Worm (Caenorhabditis elegans) whole organism, L4 larva: ENCODE measurements around the gene C06C6.7.

ENCODE experiments used
- F26F4.8 ChIP-seq: fragments of 200-800 bp; sonication (Bioruptor generic); conservative IDR thresholded peaks from 2 replicates; pipeline ENCODE4 v1.3.6; 2022; ENCODE audit warnings: missing genetic modification characterization, missing compliant biosample characterization
- Y75B8A.6 ChIP-seq: fragments of 200-800 bp; sonication (Bioruptor generic); IDR thresholded peaks from 2 replicates; pipeline ENCODE4 v1.3.6; 2022; ENCODE audit warnings: missing genetic modification reagents, missing genetic modification characterization, missing compliant biosample characterization
- ZK337.2 ChIP-seq: fragments of 200-800 bp; sonication (Bioruptor generic); IDR thresholded peaks from 2 replicates; pipeline ENCODE4 v1.3.6; 2022; ENCODE audit warnings: missing genetic modification reagents, missing genetic modification characterization, missing compliant biosample characterization
- aha-1 ChIP-seq: fragments of 150-350 bp; peaks from one replicate; lab custom pipeline; 2014; ENCODE audit warnings: missing biosample characterization, missing genetic modification characterization
- aly-2 ChIP-seq: sonication (generic microtip); optimal IDR thresholded peaks from 2 replicates; lab custom pipeline; 2018; ENCODE audit warnings: missing biosample characterization, missing genetic modification characterization
- ceh-32 ChIP-seq: sonication (generic microtip); optimal IDR thresholded peaks from 2 replicates; lab custom pipeline; 2016; ENCODE audit warnings: mild to moderate bottlenecking, missing genetic modification characterization, missing compliant biosample characterization; ENCODE audit not compliant: poor library complexity
- ceh-82 ChIP-seq: sonication (generic microtip); optimal IDR thresholded peaks from 2 replicates; lab custom pipeline; 2017; ENCODE audit warnings: missing biosample characterization, missing genetic modification characterization
- cey-2 ChIP-seq: sonication (generic microtip); optimal IDR thresholded peaks from 3 replicates; lab custom pipeline; 2017; ENCODE audit warnings: missing genetic modification characterization, mild to moderate bottlenecking, missing compliant biosample characterization, antibody characterized with exemption, borderline replicate concordance; ENCODE audit not compliant: insufficient read depth
- daf-8 ChIP-seq: fragments of 200-800 bp; sonication (Bioruptor generic); IDR thresholded peaks from 2 replicates; pipeline ENCODE4 v1.3.6; 2022; ENCODE audit warnings: missing genetic modification characterization, missing compliant biosample characterization
- duxl-1 ChIP-seq: sonication (generic microtip); optimal IDR thresholded peaks from 2 replicates; lab custom pipeline; 2016; ENCODE audit warnings: mild to moderate bottlenecking, missing genetic modification characterization, moderate library complexity, missing compliant biosample characterization; ENCODE audit not compliant: poor library complexity
- fos-1 ChIP-seq: fragments of 150-350 bp; optimal IDR thresholded peaks from 2 replicates; lab custom pipeline; 2014; ENCODE audit warnings: missing biosample characterization, missing genetic modification characterization
- lin-13 ChIP-seq: fragments of 150-350 bp; optimal IDR thresholded peaks from 2 replicates; lab custom pipeline; 2014; ENCODE audit warnings: missing biosample characterization, missing genetic modification reagents, missing genetic modification characterization
- lin-38 ChIP-seq: fragments of 200-800 bp; sonication (Bioruptor generic); IDR thresholded peaks from 2 replicates; pipeline ENCODE4 v1.3.6; 2022; ENCODE audit warnings: missing genetic modification reagents, missing genetic modification characterization, missing compliant biosample characterization
- lir-3 ChIP-seq: sonication (generic microtip); optimal IDR thresholded peaks from 2 replicates; lab custom pipeline; 2016; ENCODE audit warnings: mild to moderate bottlenecking, missing genetic modification characterization, missing compliant biosample characterization
- mdt-29 ChIP-seq: fragments of 200-800 bp; sonication (Bioruptor generic); IDR thresholded peaks from 2 replicates; pipeline ENCODE4 v1.3.6; 2022; ENCODE audit warnings: missing genetic modification reagents, missing genetic modification characterization, missing compliant biosample characterization
- nhr-102 ChIP-seq: sonication (generic microtip); optimal IDR thresholded peaks from 2 replicates; lab custom pipeline; 2016; ENCODE audit warnings: mild to moderate bottlenecking, missing genetic modification characterization, moderate library complexity, missing compliant biosample characterization
- nhr-111 ChIP-seq: fragments of 200-800 bp; sonication (Bioruptor generic); optimal IDR thresholded peaks from 2 replicates; lab custom pipeline; 2018; ENCODE audit warnings: mild to moderate bottlenecking, missing genetic modification characterization, missing compliant biosample characterization
- nhr-25 ChIP-seq: sonication (generic microtip); optimal IDR thresholded peaks from 2 replicates; lab custom pipeline; 2017; ENCODE audit warnings: missing genetic modification characterization, mild to moderate bottlenecking, missing compliant biosample characterization, antibody characterized with exemption, moderate library complexity, borderline replicate concordance; ENCODE audit not compliant: insufficient read depth
- nhr-48 ChIP-seq: sonication (generic microtip); optimal IDR thresholded peaks from 2 replicates; lab custom pipeline; 2016; ENCODE audit warnings: mild to moderate bottlenecking, missing genetic modification characterization, missing compliant biosample characterization
- nhr-6 ChIP-seq: fragments of 150-350 bp; optimal IDR thresholded peaks from 2 replicates; lab custom pipeline; 2014; ENCODE audit warnings: missing biosample characterization, missing genetic modification characterization
- nhr-76 ChIP-seq: fragments of 150-350 bp; optimal IDR thresholded peaks from 2 replicates; lab custom pipeline; 2014; ENCODE audit warnings: missing biosample characterization, missing genetic modification characterization
- nhr-77 ChIP-seq: fragments of 150-350 bp; optimal IDR thresholded peaks from 2 replicates; lab custom pipeline; 2014; ENCODE audit warnings: missing biosample characterization, missing genetic modification characterization
- rbr-2 ChIP-seq: sonication (generic microtip); optimal IDR thresholded peaks from 2 replicates; lab custom pipeline; 2016; ENCODE audit warnings: missing genotype, missing genetic modification characterization, missing compliant biosample characterization
- snpc-4 ChIP-seq: fragments of 150-350 bp; optimal IDR thresholded peaks from 2 replicates; lab custom pipeline; 2014; ENCODE audit warnings: missing biosample characterization, missing genetic modification characterization
- spr-1 ChIP-seq: sonication (generic microtip); optimal IDR thresholded peaks from 2 replicates; lab custom pipeline; 2016; ENCODE audit warnings: mild to moderate bottlenecking, missing genetic modification characterization, missing compliant biosample characterization
- unc-62 ChIP-seq, 3 experiments: fragments of 150-350 bp in 1 of 3; sonication (generic microtip); optimal IDR thresholded peaks in 2 of 3; peaks in 1 of 3; 1 replicate in 1 of 3; 2 replicates in 2 of 3; lab custom pipeline; 2014 to 2017; ENCODE audit warnings: missing biosample characterization in 3 of 3, missing genetic modification characterization in 3 of 3, missing genetic modification reagents in 3 of 3, missing genotype in 1 of 3
- zag-1 ChIP-seq: fragments of 150-350 bp; optimal IDR thresholded peaks from 2 replicates; lab custom pipeline; 2014; ENCODE audit warnings: missing biosample characterization, missing genetic modification characterization
- zfp-3 ChIP-seq: fragments of 200-800 bp; sonication (Bioruptor generic); conservative IDR thresholded peaks from 2 replicates; pipeline ENCODE4 v1.3.6; 2022; ENCODE audit warnings: missing genetic modification reagents, missing genetic modification characterization, missing compliant biosample characterization
- zip-2 ChIP-seq: fragments of 150-350 bp; optimal IDR thresholded peaks from 2 replicates; lab custom pipeline; 2014; ENCODE audit warnings: missing biosample characterization, missing genetic modification characterization
- ztf-7 ChIP-seq: fragments of 150-350 bp; optimal IDR thresholded peaks from 2 replicates; lab custom pipeline; 2014; ENCODE audit warnings: missing biosample characterization, missing genetic modification characterization

C06C6.7 gene

DNA sequence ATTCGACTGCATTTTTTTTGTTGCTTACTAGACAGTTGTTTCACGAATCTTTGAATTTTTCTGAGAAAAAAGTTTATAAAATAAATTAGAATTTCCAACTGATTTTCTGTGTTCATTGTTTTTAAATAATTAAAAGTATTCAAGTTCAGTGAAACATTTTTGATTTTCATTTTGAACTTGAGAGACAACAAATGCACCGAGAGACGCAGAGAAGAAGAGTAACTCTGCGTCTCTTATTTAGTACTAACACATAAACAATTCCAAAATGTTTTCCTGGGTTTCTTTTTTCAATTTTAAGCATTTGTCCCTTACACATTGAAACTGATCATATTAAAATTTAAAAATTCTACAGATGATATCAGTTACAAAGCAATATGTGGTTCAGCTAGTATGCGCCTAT is 32.5 kb upstream of the C06C6.7 start:
- TF ChIP-seq cey-2 (tag; lab: Kevin White, UChicago) (no peak), nhr-48 (tag; lab: Kevin White, UChicago) (peak; percentile 26)

- TF ChIP-seq aha-1 (tag; lab: Kevin White, UChicago) (peak; percentile 21), zfp-3 (GFP tag; lab: Robert Waterston, UW) (no peak)
Measured at ce11 chrV:15965114-15965513, 26.8 kb upstream of the C06C6.7 start, which contains the start of gene sri-2. Gene sri-2 (minus strand): TSS chrV:15965214.

- TF ChIP-seq nhr-76 (tag; lab: Kevin White, UChicago) (no peak), nhr-111 (no peak), ztf-7 (tag; lab: Kevin White, UChicago) (no peak), rbr-2 (tag; lab: Kevin White, UChicago) (no peak), ceh-32 (tag; lab: Kevin White, UChicago) (no peak), nhr-77 (no peak), ceh-82 (tag; lab: Kevin White, UChicago) (no peak), lin-38 (GFP tag; lab: Robert Waterston, UW) (no peak), zag-1 (tag; lab: Kevin White, UChicago) (no peak), nhr-25 (tag; lab: Kevin White, UChicago) (no peak)
- TF ChIP-seq, all 104 proteins: peak for 0
Measured at ce11 chrV:15967542-15967941, 24.4 kb upstream of the C06C6.7 start, which contains the start of gene sri-1. Gene sri-1 (minus strand): TSS chrV:15967642.

DNA sequence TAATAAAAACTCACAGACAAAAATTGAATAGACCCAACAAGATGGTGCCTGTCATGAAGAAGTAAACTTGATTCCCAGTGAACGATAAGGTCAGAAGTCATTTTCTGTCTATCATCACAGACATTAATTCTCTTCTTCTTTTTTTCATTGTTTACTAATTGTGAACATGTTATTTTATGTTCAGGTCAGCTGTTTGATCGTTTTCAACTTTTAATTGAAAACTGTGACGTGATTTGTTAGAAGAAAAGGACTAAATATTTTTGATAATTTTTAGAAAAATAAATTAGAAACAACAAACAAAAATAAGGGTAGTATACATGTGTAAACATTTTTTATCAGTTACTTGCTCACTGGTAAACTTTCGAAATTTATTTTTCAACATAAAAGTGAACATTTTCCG is 22.3 kb upstream of the C06C6.7 start, which contains the start of gene F36G9.7:
Gene F36G9.7, minus strand, starts transcription at position 101 of the 400 bp plus-strand sequence.
- TF ChIP-seq Y75B8A.6 (GFP tag; lab: Robert Waterston, UW) (no peak), fos-1 (no peak), snpc-4 (tag; lab: Kevin White, UChicago) (no peak), nhr-102 (no peak), daf-8 (GFP tag; lab: Robert Waterston, UW) (no peak), lir-3 (tag; lab: Kevin White, UChicago) (no peak), mdt-29 (GFP tag; lab: Robert Waterston, UW) (no peak), ZK337.2 (GFP tag; lab: Robert Waterston, UW) (no peak), aly-2 (no peak), nhr-111 (no peak)

DNA sequence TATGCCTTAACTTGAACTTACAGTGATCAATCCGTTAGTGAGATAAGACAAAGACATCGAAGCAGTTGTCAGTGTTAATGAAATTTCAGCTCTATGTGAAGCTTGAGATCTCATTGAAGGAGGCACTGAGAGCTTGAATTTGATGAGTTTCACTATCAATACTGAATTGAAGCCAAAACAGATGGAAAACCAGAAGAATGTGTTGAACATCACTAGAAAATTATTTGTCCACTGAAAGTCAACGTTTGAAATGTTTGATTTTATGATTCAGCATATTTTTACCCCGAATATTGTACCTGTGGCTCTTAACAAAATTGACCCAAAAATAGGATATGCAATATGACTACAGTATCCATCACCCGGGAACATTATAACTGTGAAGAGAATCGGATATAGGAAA is 21.1 kb upstream of the C06C6.7 start:
- TF ChIP-seq unc-62 (GFP tag; optimal IDR thresholded peaks at IDR 0.05 in 1 of 2; lab: Kevin White, UChicago) = peak in 1 of 2 experiments; percentile 97
- TF ChIP-seq unc-62 (tag; optimal IDR thresholded peaks at IDR 0.05; lab: Kevin White, UChicago) = no peak
- TF ChIP-seq spr-1 (tag; lab: Kevin White, UChicago) = no peak
- no peak for TF ChIP-seq duxl-1 (tag; lab: Kevin White, UChicago)

- no peak for TF ChIP-seq nhr-6
- TF ChIP-seq F26F4.8 = no peak
- TF ChIP-seq, all 104 proteins: peak for 0
Measured at ce11 chrV:15972484-15972883, 19.5 kb upstream of the C06C6.7 start, which contains the start of gene sru-23. Gene sru-23 (minus strand): TSS chrV:15972584.

DNA sequence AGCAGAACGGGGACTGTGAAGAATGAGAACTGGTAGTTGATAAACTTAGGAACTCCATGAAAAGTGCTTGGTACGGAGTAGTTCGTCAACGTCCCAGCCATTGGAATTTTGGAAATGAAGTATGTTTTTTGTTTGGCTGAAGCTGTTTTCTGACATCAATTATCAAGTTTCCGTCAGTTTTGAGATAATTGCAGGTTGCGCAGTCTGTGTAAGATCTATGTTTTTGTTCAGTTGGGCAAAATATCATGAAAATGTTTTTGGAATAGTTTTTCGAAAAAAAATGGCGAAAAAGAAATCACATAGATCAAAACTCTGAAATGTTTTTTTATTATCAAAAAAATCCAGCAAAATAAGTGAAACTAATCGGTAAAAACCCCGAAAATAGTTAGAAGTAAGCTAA is 17.1 kb upstream of the C06C6.7 start, which contains the start of gene sru-22:
Gene sru-22, minus strand, starts transcription at position 101 of the 400 bp plus-strand sequence.
- TF ChIP-seq aha-1 (tag; lab: Kevin White, UChicago) = peak; percentile 4
- TF ChIP-seq lin-13 (GFP tag; lab: Kevin White, UChicago) = no peak
- no peak for TF ChIP-seq zip-2 (tag; lab: Kevin White, UChicago)
